Fruit fly (Drosophila melanogaster) whole organism, embryonic: ENCODE results near the gene CG15283.
A peak's percentile ranks its signal among the peaks of the same experiment; 100 is the strongest.

ENCODE experiments used
- CG11560 ChIP-seq: fragments of 200-800 bp; sonication (Bioruptor generic); IDR thresholded peaks from 3 replicates; pipeline ENCODE4 v1.3.6; 2022; ENCODE audit warnings: missing biosample characterization, missing genetic modification characterization
- CG12219 ChIP-seq: fragments of 200-800 bp; sonication (Bioruptor generic); optimal IDR thresholded peaks from 3 replicates; lab custom pipeline; 2018; ENCODE audit warnings: missing biosample characterization, mild to moderate bottlenecking, missing genetic modification characterization
- CG12236 ChIP-seq: fragments of 200-800 bp; sonication (Bioruptor generic); optimal IDR thresholded peaks from 2 replicates; lab custom pipeline; 2016; ENCODE audit warnings: missing biosample characterization, missing genetic modification characterization
- CG12391 ChIP-seq: fragments of 200-800 bp; sonication (Bioruptor generic); optimal IDR thresholded peaks from 3 replicates; lab custom pipeline; 2018; ENCODE audit warnings: missing biosample characterization, mild to moderate bottlenecking, missing genetic modification characterization, moderate library complexity
- CG14050 ChIP-seq: fragments of 200-800 bp; sonication (Bioruptor generic); IDR thresholded peaks from 3 replicates; pipeline ENCODE4 v1.3.6; 2022; ENCODE audit warnings: missing biosample characterization, missing genetic modification characterization
- CG15696 ChIP-seq: fragments of 200-800 bp; sonication (Bioruptor generic); optimal IDR thresholded peaks from 2 replicates; lab custom pipeline; 2019; ENCODE audit warnings: missing biosample characterization, mild to moderate bottlenecking, missing genetic modification characterization, moderate library complexity
- CG16779 ChIP-seq: fragments of 200-800 bp; sonication (Bioruptor generic); IDR thresholded peaks from 2 replicates; pipeline ENCODE4 v1.3.6; 2022; ENCODE audit warnings: missing biosample characterization, missing genetic modification characterization
- CG18619 ChIP-seq: fragments of 200-800 bp; sonication (Bioruptor generic); optimal IDR thresholded peaks from 3 replicates; lab custom pipeline; 2017; ENCODE audit warnings: missing biosample characterization, mild to moderate bottlenecking, missing genetic modification characterization
- CG2129 ChIP-seq: fragments of 200-800 bp; sonication (Bioruptor generic); IDR thresholded peaks from 2 replicates; pipeline ENCODE4 v1.3.6; 2022; ENCODE audit warnings: missing biosample characterization, missing genetic modification characterization; ENCODE audit not compliant: partially characterized antibody
- CG2199 ChIP-seq: fragments of 200-800 bp; sonication (Bioruptor generic); IDR thresholded peaks from 3 replicates; pipeline ENCODE4 v1.3.6; 2022; ENCODE audit warnings: missing biosample characterization, missing genetic modification characterization
- CG2875 ChIP-seq: fragments of 200-800 bp; sonication (Bioruptor generic); optimal IDR thresholded peaks from 2 replicates; lab custom pipeline; 2017; ENCODE audit warnings: missing biosample characterization, mild to moderate bottlenecking, missing genetic modification characterization, missing genetic modification reagents
- CG31388 ChIP-seq: fragments of 200-800 bp; sonication (Bioruptor generic); optimal IDR thresholded peaks from 2 replicates; lab custom pipeline; 2016; ENCODE audit warnings: missing biosample characterization, missing genetic modification characterization
- CG32767 ChIP-seq: fragments of 200-800 bp; sonication (Bioruptor generic); IDR thresholded peaks from 2 replicates; pipeline ENCODE4 v1.3.6; 2022; ENCODE audit warnings: missing biosample characterization, missing genetic modification characterization
- CG4404 ChIP-seq: fragments of 200-800 bp; sonication (Bioruptor generic); IDR thresholded peaks from 2 replicates; pipeline ENCODE4 v1.3.6; 2022; ENCODE audit warnings: missing biosample characterization, missing genetic modification characterization
- CG5180 ChIP-seq: fragments of 200-800 bp; sonication (Bioruptor generic); optimal IDR thresholded peaks from 3 replicates; lab custom pipeline; 2017; ENCODE audit warnings: missing biosample characterization, missing genetic modification characterization, mild to moderate bottlenecking, moderate library complexity, missing genetic modification reagents
- CG6765 ChIP-seq: fragments of 200-800 bp; sonication (Bioruptor generic); optimal IDR thresholded peaks from 3 replicates; lab custom pipeline; 2017; ENCODE audit warnings: missing biosample characterization, mild to moderate bottlenecking, missing genetic modification characterization
- CG7786 ChIP-seq: fragments of 200-800 bp; sonication (Bioruptor generic); optimal IDR thresholded peaks from 2 replicates; lab custom pipeline; 2016; ENCODE audit warnings: missing biosample characterization, missing genetic modification characterization
- CG8290 ChIP-seq, 3 experiments: fragments of 200-800 bp; sonication (Bioruptor generic); optimal IDR thresholded peaks; 2 replicates each; lab custom pipeline; 2016 to 2019; ENCODE audit warnings: missing biosample characterization in 3 of 3, missing genetic modification characterization in 3 of 3, mild to moderate bottlenecking in 2 of 3, moderate library complexity in 1 of 3
- D ChIP-seq, 2 experiments: fragments of 200-800 bp in 1 of 2; fragments of >200 bp in 1 of 2; sonication (Bioruptor generic) in 1 of 2; optimal IDR thresholded peaks; 2 replicates in 1 of 2; 3 replicates in 1 of 2; lab custom pipeline; 2017; ENCODE audit warnings: mild to moderate bottlenecking in 1 of 2, missing biosample characterization in 1 of 2, missing genetic modification characterization in 1 of 2, missing genetic modification reagents in 1 of 2
- Dll ChIP-seq: fragments of 200-800 bp; sonication (Bioruptor generic); IDR thresholded peaks from 4 replicates; pipeline ENCODE4 v1.3.6; 2022; ENCODE audit warnings: missing biosample characterization, missing genetic modification characterization; ENCODE audit not compliant: partially characterized antibody
- Dp ChIP-seq: fragments of 200-800 bp; sonication (Bioruptor generic); optimal IDR thresholded peaks from 2 replicates; lab custom pipeline; 2018; ENCODE audit warnings: missing biosample characterization, mild to moderate bottlenecking, missing genetic modification characterization, moderate library complexity
- Elba2 ChIP-seq: fragments of 200-800 bp; sonication (Bioruptor generic); optimal IDR thresholded peaks from 3 replicates; lab custom pipeline; 2016; ENCODE audit warnings: missing biosample characterization, missing genetic modification characterization
- Fer1 ChIP-seq: fragments of 200-800 bp; sonication (Bioruptor generic); optimal IDR thresholded peaks from 2 replicates; lab custom pipeline; 2017; ENCODE audit warnings: missing biosample characterization, mild to moderate bottlenecking, missing genetic modification characterization
- Lpt ChIP-seq: fragments of >200 bp; optimal IDR thresholded peaks from 2 replicates; lab custom pipeline; 2018; ENCODE audit warnings: missing biosample characterization, missing genetic modification characterization
- Mad ChIP-seq: fragments of 200-800 bp; sonication (Bioruptor generic); optimal IDR thresholded peaks from 2 replicates; lab custom pipeline; 2016; ENCODE audit warnings: missing biosample characterization, missing genetic modification characterization
- Mrtf ChIP-seq: fragments of 200-800 bp; sonication (Bioruptor generic); IDR thresholded peaks from 3 replicates; pipeline ENCODE4 v1.3.6; 2022; ENCODE audit warnings: missing biosample characterization, missing genetic modification characterization
- Nf-YC ChIP-seq: fragments of 200-800 bp; optimal IDR thresholded peaks from 3 replicates; lab custom pipeline; 2019; ENCODE audit warnings: missing biosample characterization, mild to moderate bottlenecking, missing genetic modification characterization, moderate library complexity
- Oli ChIP-seq: fragments of 200-800 bp; sonication (Bioruptor generic); optimal IDR thresholded peaks from 2 replicates; lab custom pipeline; 2018; ENCODE audit warnings: missing biosample characterization, mild to moderate bottlenecking, missing genetic modification characterization, moderate library complexity
- Six4 ChIP-seq: fragments of 200-800 bp; sonication (Bioruptor generic); optimal IDR thresholded peaks from 2 replicates; lab custom pipeline; 2016; ENCODE audit warnings: missing biosample characterization, missing genetic modification characterization
- Trl ChIP-seq, 3 experiments: fragments of >200 bp in 2 of 3; fragments of 200-800 bp in 1 of 3; sonication (Bioruptor generic) in 1 of 3; optimal IDR thresholded peaks; 2 replicates in 1 of 3; 3 replicates in 2 of 3; lab custom pipeline; 2016 to 2017; ENCODE audit warnings: missing biosample characterization in 1 of 3, missing genetic modification characterization in 1 of 3
- bcd ChIP-seq: fragments of 200-800 bp; sonication (Bioruptor generic); optimal IDR thresholded peaks from 2 replicates; lab custom pipeline; 2017; ENCODE audit warnings: missing biosample characterization, mild to moderate bottlenecking, missing genetic modification characterization
- br ChIP-seq: fragments of >200 bp; optimal IDR thresholded peaks from 2 replicates; lab custom pipeline; 2017
- cas ChIP-seq: fragments of 200-800 bp; sonication (Bioruptor generic); IDR thresholded peaks from 2 replicates; pipeline ENCODE4 v1.3.6; 2022; ENCODE audit warnings: missing biosample characterization, missing genetic modification characterization
- chif ChIP-seq, 2 experiments: fragments of 200-800 bp; sonication (Bioruptor generic); optimal IDR thresholded peaks; 3 replicates each; lab custom pipeline; 2016; ENCODE audit warnings: missing biosample characterization in 2 of 2, missing genetic modification characterization in 2 of 2
- corto ChIP-seq: fragments of 200-800 bp; sonication (Bioruptor generic); optimal IDR thresholded peaks from 2 replicates; lab custom pipeline; 2016; ENCODE audit warnings: missing biosample characterization, mild to moderate bottlenecking, missing genetic modification characterization, moderate library complexity
- croc ChIP-seq: fragments of 200-800 bp; sonication (Bioruptor generic); conservative IDR thresholded peaks from 3 replicates; pipeline ENCODE4 v1.3.6; 2022; ENCODE audit warnings: missing biosample characterization, missing genetic modification characterization
- da ChIP-seq: fragments of 200-800 bp; sonication (Bioruptor generic); optimal IDR thresholded peaks from 2 replicates; lab custom pipeline; 2016; ENCODE audit warnings: missing biosample characterization, missing genetic modification characterization
- dati ChIP-seq: fragments of 200-800 bp; sonication (Bioruptor generic); IDR thresholded peaks from 2 replicates; pipeline ENCODE4 v1.3.6; 2022; ENCODE audit warnings: missing biosample characterization, missing genetic modification characterization
- gce ChIP-seq: fragments of 200-800 bp; sonication (Bioruptor generic); IDR thresholded peaks from 3 replicates; pipeline ENCODE4 v1.3.6; 2022; ENCODE audit warnings: missing biosample characterization, missing genetic modification characterization
- gt ChIP-seq: fragments of 200-800 bp; sonication (Bioruptor generic); IDR thresholded peaks from 2 replicates; pipeline ENCODE4 v1.3.6; 2022; ENCODE audit warnings: missing biosample characterization, missing genetic modification characterization
- hbn ChIP-seq: fragments of 200-800 bp; sonication (Bioruptor generic); IDR thresholded peaks from 2 replicates; pipeline ENCODE4 v1.3.6; 2022; ENCODE audit warnings: missing biosample characterization, missing genetic modification characterization; ENCODE audit not compliant: partially characterized antibody
- lbe ChIP-seq: fragments of 200-800 bp; sonication (Bioruptor generic); optimal IDR thresholded peaks from 2 replicates; lab custom pipeline; 2016; ENCODE audit warnings: missing biosample characterization, mild to moderate bottlenecking, missing genetic modification characterization
- lmd ChIP-seq: fragments of 200-800 bp; sonication (Bioruptor generic); IDR thresholded peaks from 2 replicates; pipeline ENCODE4 v1.3.6; 2022; ENCODE audit warnings: missing biosample characterization, missing genetic modification characterization
- maf-S ChIP-seq: fragments of 200-800 bp; sonication (Bioruptor generic); optimal IDR thresholded peaks from 2 replicates; lab custom pipeline; 2016; ENCODE audit warnings: missing biosample characterization, missing genetic modification characterization
- nerfin-1 ChIP-seq: fragments of 200-800 bp; sonication (Bioruptor generic); optimal IDR thresholded peaks from 3 replicates; lab custom pipeline; 2019; ENCODE audit warnings: missing biosample characterization, mild to moderate bottlenecking, missing genetic modification characterization, moderate library complexity
- schlank ChIP-seq: fragments of 200-800 bp; sonication (Bioruptor generic); optimal IDR thresholded peaks from 2 replicates; lab custom pipeline; 2018; ENCODE audit warnings: missing biosample characterization, mild to moderate bottlenecking, missing genetic modification characterization
- slp2 ChIP-seq: fragments of 200-800 bp; sonication (Bioruptor generic); optimal IDR thresholded peaks from 2 replicates; lab custom pipeline; 2016; ENCODE audit warnings: missing biosample characterization, missing genetic modification characterization
- tgo ChIP-seq: fragments of 200-800 bp; sonication (Bioruptor generic); IDR thresholded peaks from 3 replicates; pipeline ENCODE4 v1.3.6; 2022; ENCODE audit warnings: missing biosample characterization, missing genetic modification characterization
- vvl ChIP-seq: fragments of 200-800 bp; sonication (Bioruptor generic); IDR thresholded peaks from 2 replicates; pipeline ENCODE4 v1.3.6; 2022; ENCODE audit warnings: missing biosample characterization, missing genetic modification characterization
- zf30C ChIP-seq: fragments of 200-800 bp; sonication (Bioruptor generic); optimal IDR thresholded peaks from 3 replicates; lab custom pipeline; 2018; ENCODE audit warnings: missing biosample characterization, mild to moderate bottlenecking, missing genetic modification characterization

The CG15283 gene

dm6 chr2L:14474987-14475386, 24.3 kb upstream of the CG15283 start (continued):
- TF ChIP-seq CG18619 (GFP tag; lab: Kevin White, UChicago) (no peak), Six4 (GFP tag; lab: Kevin White, UChicago) (no peak), lbe (GFP tag; lab: Kevin White, UChicago) (no peak), Fer1 (GFP tag; lab: Kevin White, UChicago) (peak; percentile 68), Oli (tag; lab: Kevin White, UChicago) (peak; percentile 78), CG14050 (GFP tag; lab: Robert Waterston, UW) (peak; percentile 40; the same call in 2 of the 3 replicates), CG15696 (tag; lab: Kevin White, UChicago) (peak; percentile 46), lmd (peak; percentile 57), CG7786 (GFP tag; lab: Kevin White, UChicago) (no peak), Trl (optimal IDR thresholded peaks at IDR 0.05; lab: Kevin White, UChicago) (no peak), Trl (GFP tag; optimal IDR thresholded peaks at IDR 0.05; lab: Kevin White, UChicago) (peak; percentile 22), hbn (GFP tag; lab: Robert Waterston, UW) (no peak), Lpt (GFP tag; lab: Kevin White, UChicago) (no peak), CG6765 (GFP tag; lab: Kevin White, UChicago) (peak; percentile 34), Mad (GFP tag; lab: Kevin White, UChicago) (no peak), CG8290 (GFP tag; optimal IDR thresholded peaks at IDR 0.05; lab: Kevin White, UChicago) (no peak), CG8290 (tag; optimal IDR thresholded peaks at IDR 0.05; lab: Kevin White, UChicago) (no peak), croc (GFP tag; lab: Robert Waterston, UW) (no peak; the same call in 2 of the 3 replicates), CG4404 (GFP tag; lab: Robert Waterston, UW) (0 out of 2 replicates have a peak, but pooled peaks have one; percentile 18), Mrtf (GFP tag; lab: Robert Waterston, UW) (no peak), CG2875 (no peak), schlank (tag; lab: Kevin White, UChicago) (no peak), gce (GFP tag; lab: Robert Waterston, UW) (no peak), corto (no peak), tgo (GFP tag; lab: Robert Waterston, UW) (peak; percentile 63), CG12219 (GFP tag; lab: Kevin White, UChicago) (peak; percentile 63), CG2129 (no peak), chif (GFP tag; optimal IDR thresholded peaks at IDR 0.05; lab: Kevin White, UChicago) (peak in 1 of 2 experiments; percentile 29), Elba2 (GFP tag; lab: Kevin White, UChicago) (no peak), maf-S (GFP tag; lab: Kevin White, UChicago) (no peak), zf30C (GFP tag; lab: Kevin White, UChicago) (no peak), CG16779 (no peak), Dll (GFP tag; lab: Robert Waterston, UW) (no peak), D (optimal IDR thresholded peaks at IDR 0.05; lab: Kevin White, UChicago) (no peak), D (GFP tag; optimal IDR thresholded peaks at IDR 0.05; lab: Kevin White, UChicago) (peak; percentile 20), bcd (peak; percentile 10), da (no peak), CG31388 (GFP tag; lab: Kevin White, UChicago) (no peak), vvl (GFP tag; lab: Robert Waterston, UW) (peak; percentile 72), dati (GFP tag; lab: Robert Waterston, UW) (0 out of 2 replicates have a peak, but pooled peaks have one; percentile 6), slp2 (no peak), CG11560 (tag; lab: Robert Waterston, UW) (no peak), Nf-YC (peak; percentile 41), CG12236 (GFP tag; lab: Kevin White, UChicago) (no peak), gt (GFP tag; lab: Robert Waterston, UW) (no peak), CG2199 (GFP tag; lab: Robert Waterston, UW) (no peak), br (lab: Kevin White, UChicago) (no peak), nerfin-1 (peak; percentile 68), CG32767 (GFP tag; lab: Robert Waterston, UW) (0 out of 2 replicates have a peak, but pooled peaks have one; percentile 50), Dp (GFP tag; lab: Kevin White, UChicago) (no peak), cas (no peak), CG12391 (tag; lab: Kevin White, UChicago) (peak; percentile 68), CG5180 (GFP tag; lab: Kevin White, UChicago) (peak; percentile 40)
